Worm (Caenorhabditis elegans) whole organism, L4 larva: ENCODE data around the gene unc-25.

Experiments used
- F26F4.8 ChIP-seq: fragments of 200-800 bp; sonication (Bioruptor generic); conservative IDR thresholded peaks from 2 replicates; pipeline ENCODE4 v1.3.6; 2022; ENCODE audit warnings: missing genetic modification characterization, missing compliant biosample characterization
- Y105C5A.15 ChIP-seq: fragments of 200-800 bp; sonication (Bioruptor generic); IDR thresholded peaks from 2 replicates; pipeline ENCODE4 v1.3.6; 2022; ENCODE audit warnings: missing genetic modification characterization, missing compliant biosample characterization
- ZK546.5 ChIP-seq, 2 experiments: sonication (generic microtip); optimal IDR thresholded peaks; 2 replicates each; lab custom pipeline; 2017; ENCODE audit warnings: missing biosample characterization in 2 of 2, missing genetic modification characterization in 2 of 2
- ama-1 ChIP-seq: fragments of 150-350 bp; optimal IDR thresholded peaks from 2 replicates; lab custom pipeline; 2014; ENCODE audit warnings: inconsistent platforms, mixed read lengths
- arid-1 ChIP-seq: fragments of 200-800 bp; sonication (Bioruptor generic); conservative IDR thresholded peaks from 2 replicates; pipeline ENCODE4 v1.3.6; 2022; ENCODE audit warnings: missing genetic modification reagents, missing genetic modification characterization, missing compliant biosample characterization
- ceh-32 ChIP-seq: sonication (generic microtip); optimal IDR thresholded peaks from 2 replicates; lab custom pipeline; 2016; ENCODE audit warnings: mild to moderate bottlenecking, missing genetic modification characterization, missing compliant biosample characterization; ENCODE audit not compliant: poor library complexity
- cey-2 ChIP-seq: sonication (generic microtip); optimal IDR thresholded peaks from 3 replicates; lab custom pipeline; 2017; ENCODE audit warnings: missing genetic modification characterization, mild to moderate bottlenecking, missing compliant biosample characterization, antibody characterized with exemption, borderline replicate concordance; ENCODE audit not compliant: insufficient read depth
- daf-16 ChIP-seq, 3 experiments: sonication (generic microtip); optimal IDR thresholded peaks; 2 replicates each; lab custom pipeline; 2016 to 2017; ENCODE audit warnings: missing genetic modification characterization in 3 of 3, missing genetic modification reagents in 3 of 3, mild to moderate bottlenecking in 2 of 3, missing compliant biosample characterization in 2 of 3, missing biosample characterization in 1 of 3, moderate library complexity in 1 of 3
- dmd-6 ChIP-seq: fragments of 200-800 bp; sonication (Bioruptor generic); IDR thresholded peaks from 2 replicates; pipeline ENCODE4 v1.3.6; 2022; ENCODE audit warnings: missing genetic modification reagents, missing genetic modification characterization, missing compliant biosample characterization
- dmd-9 ChIP-seq: fragments of 200-800 bp; sonication (Bioruptor generic); IDR thresholded peaks from 2 replicates; pipeline ENCODE4 v1.3.6; 2022; ENCODE audit warnings: missing genetic modification reagents, missing genetic modification characterization, missing compliant biosample characterization
- duxl-1 ChIP-seq: sonication (generic microtip); optimal IDR thresholded peaks from 2 replicates; lab custom pipeline; 2016; ENCODE audit warnings: mild to moderate bottlenecking, missing genetic modification characterization, moderate library complexity, missing compliant biosample characterization; ENCODE audit not compliant: poor library complexity
- dve-1 ChIP-seq: sonication (generic microtip); optimal IDR thresholded peaks from 2 replicates; lab custom pipeline; 2017; ENCODE audit warnings: antibody characterized with exemption, mild to moderate bottlenecking, missing genetic modification characterization, missing compliant biosample characterization; ENCODE audit not compliant: insufficient read depth
- egl-27 ChIP-seq: sonication (generic microtip); optimal IDR thresholded peaks from 3 replicates; lab custom pipeline; 2017; ENCODE audit warnings: missing biosample characterization, missing genetic modification reagents, missing genetic modification characterization
- fos-1 ChIP-seq: fragments of 150-350 bp; optimal IDR thresholded peaks from 2 replicates; lab custom pipeline; 2014; ENCODE audit warnings: missing biosample characterization, missing genetic modification characterization
- hlh-11 ChIP-seq: fragments of 200-800 bp; sonication (Bioruptor generic); optimal IDR thresholded peaks from 2 replicates; lab custom pipeline; 2018; ENCODE audit warnings: mild to moderate bottlenecking, missing genetic modification characterization, missing compliant biosample characterization
- hlh-30 ChIP-seq: sonication (generic microtip); optimal IDR thresholded peaks from 2 replicates; lab custom pipeline; 2017; ENCODE audit warnings: antibody characterized with exemption, mild to moderate bottlenecking, missing genetic modification characterization, missing compliant biosample characterization; ENCODE audit not compliant: insufficient read depth
- jun-1 ChIP-seq: fragments of 150-350 bp; optimal IDR thresholded peaks from 2 replicates; lab custom pipeline; 2014; ENCODE audit warnings: missing biosample characterization, missing genetic modification reagents, missing genetic modification characterization
- lin-1 ChIP-seq: fragments of 200-800 bp; sonication (Bioruptor generic); IDR thresholded peaks from 2 replicates; pipeline ENCODE4 v1.3.6; 2022; ENCODE audit warnings: missing genetic modification reagents, missing genetic modification characterization, missing compliant biosample characterization
- lin-29 ChIP-seq: fragments of 200-800 bp; sonication (Bioruptor generic); IDR thresholded peaks from 2 replicates; pipeline ENCODE4 v1.3.6; 2022; ENCODE audit warnings: missing genetic modification reagents, missing genetic modification characterization, missing compliant biosample characterization
- lin-38 ChIP-seq: fragments of 200-800 bp; sonication (Bioruptor generic); IDR thresholded peaks from 2 replicates; pipeline ENCODE4 v1.3.6; 2022; ENCODE audit warnings: missing genetic modification reagents, missing genetic modification characterization, missing compliant biosample characterization
- lsy-2 ChIP-seq, 2 experiments: fragments of 150-350 bp in 1 of 2; sonication (generic microtip) in 1 of 2; optimal IDR thresholded peaks; 2 replicates each; lab custom pipeline; 2014 to 2017; ENCODE audit warnings: missing biosample characterization in 2 of 2, missing genetic modification characterization in 2 of 2
- madf-5 ChIP-seq, 2 experiments: fragments of 200-800 bp; sonication (Bioruptor generic); IDR thresholded peaks; 2 replicates each; pipeline ENCODE4 v1.3.6; 2022; ENCODE audit warnings: missing compliant biosample characterization in 2 of 2, missing genetic modification characterization in 2 of 2
- madf-9 ChIP-seq: fragments of 200-800 bp; sonication (Bioruptor generic); conservative IDR thresholded peaks from 2 replicates; pipeline ENCODE4 v1.3.6; 2022; ENCODE audit warnings: missing genetic modification reagents, missing genetic modification characterization, missing compliant biosample characterization
- mep-1 ChIP-seq: fragments of 150-350 bp; sonication (generic microtip); optimal IDR thresholded peaks from 3 replicates; lab custom pipeline; 2014; ENCODE audit warnings: missing biosample characterization, missing genetic modification characterization
- mes-2 ChIP-seq: sonication (generic microtip); optimal IDR thresholded peaks from 2 replicates; lab custom pipeline; 2016; ENCODE audit warnings: missing genotype, mild to moderate bottlenecking, missing genetic modification characterization, missing compliant biosample characterization; ENCODE audit not compliant: poor library complexity, severe bottlenecking
- nhr-10 ChIP-seq: fragments of 150-350 bp; optimal IDR thresholded peaks from 2 replicates; lab custom pipeline; 2014; ENCODE audit warnings: missing biosample characterization, missing genetic modification characterization
- nhr-102 ChIP-seq: sonication (generic microtip); optimal IDR thresholded peaks from 2 replicates; lab custom pipeline; 2016; ENCODE audit warnings: mild to moderate bottlenecking, missing genetic modification characterization, moderate library complexity, missing compliant biosample characterization
- nhr-237 ChIP-seq: sonication (generic microtip); optimal IDR thresholded peaks from 2 replicates; lab custom pipeline; 2017; ENCODE audit warnings: missing biosample characterization, missing genetic modification characterization
- nhr-28 ChIP-seq: fragments of 150-350 bp; optimal IDR thresholded peaks from 2 replicates; lab custom pipeline; 2014; ENCODE audit warnings: missing biosample characterization, missing genetic modification characterization
- nhr-41 ChIP-seq: fragments of 200-800 bp; sonication (Bioruptor generic); IDR thresholded peaks from 2 replicates; pipeline ENCODE4 v1.3.6; 2022; ENCODE audit warnings: missing genetic modification reagents, missing genetic modification characterization, missing compliant biosample characterization
- nhr-48 ChIP-seq: sonication (generic microtip); optimal IDR thresholded peaks from 2 replicates; lab custom pipeline; 2016; ENCODE audit warnings: mild to moderate bottlenecking, missing genetic modification characterization, missing compliant biosample characterization
- nhr-77 ChIP-seq: fragments of 150-350 bp; optimal IDR thresholded peaks from 2 replicates; lab custom pipeline; 2014; ENCODE audit warnings: missing biosample characterization, missing genetic modification characterization
- pqm-1 ChIP-seq: sonication (generic microtip); optimal IDR thresholded peaks from 2 replicates; lab custom pipeline; 2017; ENCODE audit warnings: missing biosample characterization, missing genetic modification characterization
- rbr-2 ChIP-seq: sonication (generic microtip); optimal IDR thresholded peaks from 2 replicates; lab custom pipeline; 2016; ENCODE audit warnings: missing genotype, missing genetic modification characterization, missing compliant biosample characterization
- sdz-12 ChIP-seq: fragments of 200-800 bp; sonication (Bioruptor generic); optimal IDR thresholded peaks from 2 replicates; lab custom pipeline; 2018; ENCODE audit warnings: mild to moderate bottlenecking, missing genetic modification characterization, missing compliant biosample characterization
- snpc-1.2 ChIP-seq: fragments of 200-800 bp; sonication (Bioruptor generic); IDR thresholded peaks from 2 replicates; pipeline ENCODE4 v1.3.6; 2022; ENCODE audit warnings: missing genetic modification reagents, missing genetic modification characterization, missing compliant biosample characterization
- spr-1 ChIP-seq: sonication (generic microtip); optimal IDR thresholded peaks from 2 replicates; lab custom pipeline; 2016; ENCODE audit warnings: mild to moderate bottlenecking, missing genetic modification characterization, missing compliant biosample characterization
- unc-62 ChIP-seq, 3 experiments: fragments of 150-350 bp in 1 of 3; sonication (generic microtip); optimal IDR thresholded peaks in 2 of 3; peaks in 1 of 3; 1 replicate in 1 of 3; 2 replicates in 2 of 3; lab custom pipeline; 2014 to 2017; ENCODE audit warnings: missing biosample characterization in 3 of 3, missing genetic modification characterization in 3 of 3, missing genetic modification reagents in 3 of 3, missing genotype in 1 of 3
- vab-7 ChIP-seq: fragments of 200-800 bp; sonication (Bioruptor generic); IDR thresholded peaks from 2 replicates; pipeline ENCODE4 v1.3.6; 2022; ENCODE audit warnings: missing genetic modification reagents, missing genetic modification characterization, missing compliant biosample characterization
- zfp-3 ChIP-seq: fragments of 200-800 bp; sonication (Bioruptor generic); conservative IDR thresholded peaks from 2 replicates; pipeline ENCODE4 v1.3.6; 2022; ENCODE audit warnings: missing genetic modification reagents, missing genetic modification characterization, missing compliant biosample characterization

unc-25 gene

ce11 chrIII:12959286-12959685, 16.8 kb downstream of the unc-25 start (continued):
- TF ChIP-seq madf-9 (GFP tag; lab: Robert Waterston, UW), result no peak
- no peak for TF ChIP-seq F26F4.8 (GFP tag; lab: Robert Waterston, UW)
- no peak for TF ChIP-seq Y105C5A.15 (GFP tag; lab: Robert Waterston, UW)
- peak; percentile 69 for TF ChIP-seq dve-1
- TF ChIP-seq cey-2, result no peak
- TF ChIP-seq lin-38 (GFP tag; lab: Robert Waterston, UW), result no peak
- no peak for TF ChIP-seq mep-1
- TF ChIP-seq unc-62 (GFP tag; optimal IDR thresholded peaks at IDR 0.05 in 1 of 2; lab: Kevin White, UChicago), result peak in 1 of 2 experiments; percentile 92
- TF ChIP-seq unc-62 (tag; optimal IDR thresholded peaks at IDR 0.05; lab: Kevin White, UChicago), result no peak
- TF ChIP-seq nhr-28, result peak; percentile 88
- TF ChIP-seq egl-27 (tag; lab: Kevin White, UChicago), result no peak
- 0 out of 2 replicates have a peak, but pooled peaks have one; percentile 10 for TF ChIP-seq lin-1 (GFP tag; lab: Robert Waterston, UW)
- TF ChIP-seq nhr-48, result peak; percentile 16
- TF ChIP-seq spr-1 (tag; lab: Kevin White, UChicago), result no peak
- no peak for TF ChIP-seq duxl-1 (tag; lab: Kevin White, UChicago)
- TF ChIP-seq hlh-11 (tag; lab: Kevin White, UChicago), result no peak
- TF ChIP-seq arid-1, result no peak
- TF ChIP-seq nhr-77 (tag; lab: Kevin White, UChicago), result peak; percentile 26
- TF ChIP-seq mes-2 (tag; lab: Kevin White, UChicago), result no peak

- 0 out of 2 replicates have a peak, but pooled peaks have one; percentile 18 for TF ChIP-seq nhr-41 (GFP tag; lab: Robert Waterston, UW)
- TF ChIP-seq nhr-28, result peak; percentile 43
- no peak for TF ChIP-seq dmd-9 (GFP tag; lab: Robert Waterston, UW)
- TF ChIP-seq nhr-237 (tag; lab: Kevin White, UChicago), result no peak
- TF ChIP-seq hlh-11 (tag; lab: Kevin White, UChicago), result peak; percentile 46
- no peak for TF ChIP-seq nhr-102
- peak; percentile 42; the same call in 1 of the 2 replicates for TF ChIP-seq lin-1 (GFP tag; lab: Robert Waterston, UW)
- peak; percentile 59 for TF ChIP-seq pqm-1 (tag; lab: Kevin White, UChicago)
- TF ChIP-seq rbr-2 (tag; lab: Kevin White, UChicago), result no peak
- TF ChIP-seq dmd-6 (GFP tag; lab: Robert Waterston, UW), result peak; percentile 68
- peak; percentile 61 for TF ChIP-seq dve-1
- TF ChIP-seq lin-29 (GFP tag; lab: Robert Waterston, UW), result no peak
- no peak for TF ChIP-seq nhr-10 (tag; lab: Kevin White, UChicago)
- TF ChIP-seq ceh-32 (tag; lab: Kevin White, UChicago), result no peak
- TF ChIP-seq fos-1 (tag; lab: Kevin White, UChicago), result no peak
- no peak for TF ChIP-seq daf-16 (GFP tag; optimal IDR thresholded peaks at IDR 0.05; lab: Kevin White, UChicago)
- peak; percentile 54 for TF ChIP-seq daf-16 (tag; optimal IDR thresholded peaks at IDR 0.05; lab: Kevin White, UChicago)
- peak; percentile 49 for TF ChIP-seq hlh-30 (tag; lab: Kevin White, UChicago)
Measured at ce11 chrIII:12960705-12961104, 18.3 kb downstream of the unc-25 start.

- TF ChIP-seq snpc-1.2 (GFP tag; lab: Robert Waterston, UW) (no peak), zfp-3 (GFP tag; lab: Robert Waterston, UW) (no peak), lsy-2 (tag; optimal IDR thresholded peaks at IDR 0.05; lab: Kevin White, UChicago) (no peak), sdz-12 (no peak), ama-1 (lab: Kevin White, UChicago) (no peak), madf-5 (GFP tag; IDR thresholded peaks at IDR 0.05; lab: Robert Waterston, UW) (no peak), vab-7 (no peak), ZK546.5 (tag; optimal IDR thresholded peaks at IDR 0.05; lab: Kevin White, UChicago) (no peak), cey-2 (no peak), jun-1 (no peak)
Measured at ce11 chrIII:12966895-12967294, 24.4 kb downstream of the unc-25 start, which contains the start of gene ttm-1. Gene ttm-1, minus strand, starts transcription at chrIII:12966995.
